Worm (Caenorhabditis elegans) whole organism, L4 larva: Measurements from ENCODE around the gene C53C11.1.

Source experiments
- F37D6.2 ChIP-seq: sonication (generic microtip); optimal IDR thresholded peaks from 2 replicates; lab custom pipeline; 2016; ENCODE audit warnings: mild to moderate bottlenecking, missing genetic modification characterization, missing compliant biosample characterization
- F44E2.7 ChIP-seq: fragments of 200-800 bp; sonication (Bioruptor generic); IDR thresholded peaks from 2 replicates; pipeline ENCODE4 v2.1.2; 2022; ENCODE audit warnings: missing genetic modification characterization, missing compliant biosample characterization
- R02D3.7 ChIP-seq: fragments of 150-350 bp; sonication (generic microtip); optimal IDR thresholded peaks from 3 replicates; lab custom pipeline; 2014; ENCODE audit warnings: missing biosample characterization, missing genetic modification characterization
- T26A8.4 ChIP-seq: fragments of 200-800 bp; sonication (Bioruptor generic); IDR thresholded peaks from 2 replicates; pipeline ENCODE4 v1.3.6; 2022; ENCODE audit warnings: missing genetic modification characterization, missing compliant biosample characterization
- Y105C5A.15 ChIP-seq: fragments of 200-800 bp; sonication (Bioruptor generic); IDR thresholded peaks from 2 replicates; pipeline ENCODE4 v1.3.6; 2022; ENCODE audit warnings: missing genetic modification characterization, missing compliant biosample characterization
- aha-1 ChIP-seq: fragments of 150-350 bp; peaks from one replicate; lab custom pipeline; 2014; ENCODE audit warnings: missing biosample characterization, missing genetic modification characterization
- daf-16 ChIP-seq, 3 experiments: sonication (generic microtip); optimal IDR thresholded peaks; 2 replicates each; lab custom pipeline; 2016 to 2017; ENCODE audit warnings: missing genetic modification characterization in 3 of 3, missing genetic modification reagents in 3 of 3, mild to moderate bottlenecking in 2 of 3, missing compliant biosample characterization in 2 of 3, missing biosample characterization in 1 of 3, moderate library complexity in 1 of 3
- dmd-6 ChIP-seq: fragments of 200-800 bp; sonication (Bioruptor generic); IDR thresholded peaks from 2 replicates; pipeline ENCODE4 v1.3.6; 2022; ENCODE audit warnings: missing genetic modification reagents, missing genetic modification characterization, missing compliant biosample characterization
- dmd-9 ChIP-seq: fragments of 200-800 bp; sonication (Bioruptor generic); IDR thresholded peaks from 2 replicates; pipeline ENCODE4 v1.3.6; 2022; ENCODE audit warnings: missing genetic modification reagents, missing genetic modification characterization, missing compliant biosample characterization
- dpl-1 ChIP-seq: fragments of 150-350 bp; optimal IDR thresholded peaks from 2 replicates; lab custom pipeline; 2014; ENCODE audit warnings: missing biosample characterization, missing genetic modification reagents, missing genetic modification characterization
- egl-43 ChIP-seq: fragments of 200-800 bp; sonication (Bioruptor generic); IDR thresholded peaks from 2 replicates; pipeline ENCODE4 v1.3.6; 2022; ENCODE audit warnings: missing genetic modification reagents, missing genetic modification characterization, missing compliant biosample characterization
- fkh-10 ChIP-seq: fragments of 150-350 bp; optimal IDR thresholded peaks from 2 replicates; lab custom pipeline; 2014; ENCODE audit warnings: missing biosample characterization, missing genetic modification reagents, missing genetic modification characterization
- fos-1 ChIP-seq: fragments of 150-350 bp; optimal IDR thresholded peaks from 2 replicates; lab custom pipeline; 2014; ENCODE audit warnings: missing biosample characterization, missing genetic modification characterization
- gei-8 ChIP-seq: fragments of 200-800 bp; sonication (Bioruptor generic); optimal IDR thresholded peaks from 2 replicates; lab custom pipeline; 2018; ENCODE audit warnings: mild to moderate bottlenecking, missing genetic modification characterization, missing compliant biosample characterization
- hlh-11 ChIP-seq: fragments of 200-800 bp; sonication (Bioruptor generic); optimal IDR thresholded peaks from 2 replicates; lab custom pipeline; 2018; ENCODE audit warnings: mild to moderate bottlenecking, missing genetic modification characterization, missing compliant biosample characterization
- hmg-1.1 ChIP-seq: fragments of 200-800 bp; sonication (Bioruptor generic); IDR thresholded peaks from 2 replicates; pipeline ENCODE4 v1.3.6; 2022; ENCODE audit warnings: missing genetic modification reagents, missing genetic modification characterization, missing compliant biosample characterization
- lim-7 ChIP-seq: fragments of 200-800 bp; sonication (Bioruptor generic); IDR thresholded peaks from 2 replicates; pipeline ENCODE4 v1.3.6; 2022; ENCODE audit warnings: missing genetic modification characterization, missing compliant biosample characterization
- lir-3 ChIP-seq: sonication (generic microtip); optimal IDR thresholded peaks from 2 replicates; lab custom pipeline; 2016; ENCODE audit warnings: mild to moderate bottlenecking, missing genetic modification characterization, missing compliant biosample characterization
- madf-9 ChIP-seq: fragments of 200-800 bp; sonication (Bioruptor generic); conservative IDR thresholded peaks from 2 replicates; pipeline ENCODE4 v1.3.6; 2022; ENCODE audit warnings: missing genetic modification reagents, missing genetic modification characterization, missing compliant biosample characterization
- mxl-2 ChIP-seq: fragments of 200-800 bp; sonication (Bioruptor generic); conservative IDR thresholded peaks from 2 replicates; pipeline ENCODE4 v1.3.6; 2022; ENCODE audit warnings: missing genetic modification reagents, missing genetic modification characterization, missing compliant biosample characterization
- mxl-3 ChIP-seq: fragments of 200-800 bp; sonication (Bioruptor generic); optimal IDR thresholded peaks from 2 replicates; lab custom pipeline; 2018; ENCODE audit warnings: mild to moderate bottlenecking, missing genetic modification characterization, missing compliant biosample characterization
- nhr-102 ChIP-seq: sonication (generic microtip); optimal IDR thresholded peaks from 2 replicates; lab custom pipeline; 2016; ENCODE audit warnings: mild to moderate bottlenecking, missing genetic modification characterization, moderate library complexity, missing compliant biosample characterization
- nhr-11 ChIP-seq: fragments of 150-350 bp; optimal IDR thresholded peaks from 2 replicates; lab custom pipeline; 2014; ENCODE audit warnings: missing biosample characterization, missing genetic modification characterization
- nhr-237 ChIP-seq: sonication (generic microtip); optimal IDR thresholded peaks from 2 replicates; lab custom pipeline; 2017; ENCODE audit warnings: missing biosample characterization, missing genetic modification characterization
- nhr-41 ChIP-seq: fragments of 200-800 bp; sonication (Bioruptor generic); IDR thresholded peaks from 2 replicates; pipeline ENCODE4 v1.3.6; 2022; ENCODE audit warnings: missing genetic modification reagents, missing genetic modification characterization, missing compliant biosample characterization
- nhr-77 ChIP-seq: fragments of 150-350 bp; optimal IDR thresholded peaks from 2 replicates; lab custom pipeline; 2014; ENCODE audit warnings: missing biosample characterization, missing genetic modification characterization
- pqm-1 ChIP-seq: sonication (generic microtip); optimal IDR thresholded peaks from 2 replicates; lab custom pipeline; 2017; ENCODE audit warnings: missing biosample characterization, missing genetic modification characterization
- skn-1 ChIP-seq: fragments of 150-350 bp; optimal IDR thresholded peaks from 2 replicates; lab custom pipeline; 2014; ENCODE audit warnings: missing biosample characterization, missing genetic modification characterization
- snpc-4 ChIP-seq: fragments of 150-350 bp; optimal IDR thresholded peaks from 2 replicates; lab custom pipeline; 2014; ENCODE audit warnings: missing biosample characterization, missing genetic modification characterization
- spr-3 ChIP-seq: fragments of 200-800 bp; sonication (Bioruptor generic); optimal IDR thresholded peaks from 2 replicates; lab custom pipeline; 2018; ENCODE audit warnings: mild to moderate bottlenecking, missing genetic modification characterization, missing compliant biosample characterization
- tra-1 ChIP-seq: fragments of 200-800 bp; sonication (Bioruptor generic); IDR thresholded peaks from 2 replicates; pipeline ENCODE4 v1.3.6; 2022; ENCODE audit warnings: missing genetic modification reagents, missing genetic modification characterization, missing compliant biosample characterization
- unc-130 ChIP-seq: sonication (generic microtip); optimal IDR thresholded peaks from 2 replicates; lab custom pipeline; 2016; ENCODE audit warnings: missing genetic modification reagents, missing genetic modification characterization, missing compliant biosample characterization
- unc-62 ChIP-seq, 3 experiments: fragments of 150-350 bp in 1 of 3; sonication (generic microtip); optimal IDR thresholded peaks in 2 of 3; peaks in 1 of 3; 1 replicate in 1 of 3; 2 replicates in 2 of 3; lab custom pipeline; 2014 to 2017; ENCODE audit warnings: missing biosample characterization in 3 of 3, missing genetic modification characterization in 3 of 3, missing genetic modification reagents in 3 of 3, missing genotype in 1 of 3
- zfp-2 ChIP-seq: sonication (generic microtip); optimal IDR thresholded peaks from 2 replicates; lab custom pipeline; 2016; ENCODE audit warnings: mild to moderate bottlenecking, missing genetic modification characterization, missing compliant biosample characterization
- ztf-11 ChIP-seq: fragments of 150-350 bp; optimal IDR thresholded peaks from 2 replicates; lab custom pipeline; 2014; ENCODE audit warnings: missing biosample characterization, missing genetic modification characterization
- ztf-7 ChIP-seq: fragments of 150-350 bp; optimal IDR thresholded peaks from 2 replicates; lab custom pipeline; 2014; ENCODE audit warnings: missing biosample characterization, missing genetic modification characterization

The C53C11.1 gene

ce11 chrX:17318284-17318683 is 22.3 kb upstream of the C53C11.1 start, which contains the start of gene ptr-5:
Gene ptr-5 (plus strand): TSS chrX:17318584.
- peak in 1 of 2 experiments; percentile 20 for TF ChIP-seq unc-62 (GFP tag; optimal IDR thresholded peaks at IDR 0.05 in 1 of 2; lab: Kevin White, UChicago)
- no peak for TF ChIP-seq unc-62 (tag; optimal IDR thresholded peaks at IDR 0.05; lab: Kevin White, UChicago)
- TF ChIP-seq spr-3 (GFP tag; lab: Kevin White, UChicago) = no peak

ce11 chrX:17320572-17320971 is 20.0 kb upstream of the C53C11.1 start:
- peak in 1 of 2 experiments; percentile 68 for TF ChIP-seq unc-62 (GFP tag; optimal IDR thresholded peaks at IDR 0.05 in 1 of 2; lab: Kevin White, UChicago)
- TF ChIP-seq unc-62 (tag; optimal IDR thresholded peaks at IDR 0.05; lab: Kevin White, UChicago) = no peak
- no peak for TF ChIP-seq dmd-6

ce11 chrX:17324954-17325353 is 15.6 kb upstream of the C53C11.1 start:
- TF ChIP-seq skn-1 (tag; lab: Kevin White, UChicago) (no peak), unc-130 (GFP tag; lab: Kevin White, UChicago) (no peak), lim-7 (GFP tag; lab: Robert Waterston, UW) (no peak), hmg-1.1 (no peak), egl-43 (GFP tag; lab: Robert Waterston, UW) (no peak), mxl-2 (GFP tag; lab: Robert Waterston, UW) (no peak), madf-9 (GFP tag; lab: Robert Waterston, UW) (no peak), nhr-237 (tag; lab: Kevin White, UChicago) (no peak), dpl-1 (GFP tag; lab: Kevin White, UChicago) (no peak), Y105C5A.15 (GFP tag; lab: Robert Waterston, UW) (no peak), nhr-102 (tag; lab: Kevin White, UChicago) (no peak), F37D6.2 (tag; lab: Kevin White, UChicago) (no peak), snpc-4 (tag; lab: Kevin White, UChicago) (no peak), spr-3 (GFP tag; lab: Kevin White, UChicago) (no peak), fos-1 (tag; lab: Kevin White, UChicago) (no peak)

ce11 chrX:17327226-17327625 is 13.4 kb upstream of the C53C11.1 start:
- TF ChIP-seq mxl-2 (GFP tag; lab: Robert Waterston, UW) (no peak), zfp-2 (tag; lab: Kevin White, UChicago) (no peak), F44E2.7 (GFP tag; lab: Robert Waterston, UW) (no peak), tra-1 (no peak), dmd-9 (no peak), gei-8 (GFP tag; lab: Kevin White, UChicago) (no peak), nhr-237 (tag; lab: Kevin White, UChicago) (no peak), madf-9 (GFP tag; lab: Robert Waterston, UW) (no peak), nhr-11 (tag; lab: Kevin White, UChicago) (no peak), nhr-77 (tag; lab: Kevin White, UChicago) (no peak), ztf-11 (no peak), aha-1 (tag; lab: Kevin White, UChicago) (no peak), nhr-41 (GFP tag; lab: Robert Waterston, UW) (no peak), lir-3 (tag; lab: Kevin White, UChicago) (no peak)

- no peak for TF ChIP-seq daf-16 (GFP tag; optimal IDR thresholded peaks at IDR 0.05; lab: Kevin White, UChicago)
- peak; percentile 45 for TF ChIP-seq daf-16 (tag; optimal IDR thresholded peaks at IDR 0.05; lab: Kevin White, UChicago)
- no peak for TF ChIP-seq fkh-10 (GFP tag; lab: Kevin White, UChicago)
- no peak for TF ChIP-seq R02D3.7 (tag; lab: Kevin White, UChicago)
- no peak for TF ChIP-seq ztf-7
- TF ChIP-seq pqm-1 (tag; lab: Kevin White, UChicago) = peak; percentile 40
- peak; percentile 63 for TF ChIP-seq aha-1 (tag; lab: Kevin White, UChicago)
- no peak for TF ChIP-seq ztf-11
- peak; percentile 38 for TF ChIP-seq mxl-3 (GFP tag; lab: Kevin White, UChicago)
- no peak for TF ChIP-seq T26A8.4
- peak; percentile 29 for TF ChIP-seq hlh-11 (tag; lab: Kevin White, UChicago)
Measured at ce11 chrX:17329075-17329474, 11.5 kb upstream of the C53C11.1 start.
